Fruit fly (Drosophila melanogaster) whole organism, embryonic: ENCODE measurements around the gene CG33796.

ENCODE experiments used
- Blimp-1 ChIP-seq: fragments of 200-800 bp; sonication (Bioruptor generic); optimal IDR thresholded peaks from 3 replicates; lab custom pipeline; 2018; ENCODE audit warnings: missing biosample characterization, missing genetic modification characterization, mild to moderate bottlenecking, moderate library complexity, missing genetic modification reagents
- C15 ChIP-seq: fragments of 200-800 bp; sonication (Bioruptor generic); IDR thresholded peaks from 3 replicates; pipeline ENCODE4 v1.3.6; 2022; ENCODE audit warnings: missing biosample characterization, missing genetic modification characterization
- CG10267 ChIP-seq: fragments of 200-800 bp; sonication (Bioruptor generic); optimal IDR thresholded peaks from 2 replicates; lab custom pipeline; 2018; ENCODE audit warnings: missing biosample characterization, mild to moderate bottlenecking, missing genetic modification characterization, moderate library complexity
- CG10959 ChIP-seq: fragments of 200-800 bp; sonication (Bioruptor generic); IDR thresholded peaks from 2 replicates; pipeline ENCODE4 v1.3.6; 2022; ENCODE audit warnings: missing biosample characterization, missing genetic modification characterization
- CG11398 ChIP-seq: fragments of 200-800 bp; sonication (Bioruptor generic); optimal IDR thresholded peaks from 2 replicates; lab custom pipeline; 2016; ENCODE audit warnings: missing biosample characterization, missing genetic modification characterization
- CG11456 ChIP-seq: fragments of 200-800 bp; sonication (Bioruptor generic); IDR thresholded peaks from 3 replicates; pipeline ENCODE4 v1.3.6; 2022; ENCODE audit warnings: missing biosample characterization, missing genetic modification characterization
- CG12071 ChIP-seq: fragments of 200-800 bp; sonication (Bioruptor generic); optimal IDR thresholded peaks from 3 replicates; lab custom pipeline; 2018; ENCODE audit warnings: missing biosample characterization, mild to moderate bottlenecking, missing genetic modification characterization
- CG12104 ChIP-seq: fragments of 200-800 bp; sonication (Bioruptor generic); optimal IDR thresholded peaks from 3 replicates; lab custom pipeline; 2016; ENCODE audit warnings: missing biosample characterization, missing genetic modification characterization
- CG12155 ChIP-seq: fragments of 200-800 bp; sonication (Bioruptor generic); optimal IDR thresholded peaks from 3 replicates; lab custom pipeline; 2016; ENCODE audit warnings: missing biosample characterization, missing genetic modification characterization
- CG12299 ChIP-seq: fragments of 200-800 bp; sonication (Bioruptor generic); optimal IDR thresholded peaks from 2 replicates; lab custom pipeline; 2018; ENCODE audit warnings: missing biosample characterization, mild to moderate bottlenecking, missing genetic modification characterization
- CG14667 ChIP-seq: fragments of 200-800 bp; sonication (Bioruptor generic); IDR thresholded peaks from 2 replicates; pipeline ENCODE4 v1.3.6; 2022; ENCODE audit warnings: missing biosample characterization, missing genetic modification characterization
- CG18476 ChIP-seq: fragments of 200-800 bp; sonication (Bioruptor generic); optimal IDR thresholded peaks from 2 replicates; lab custom pipeline; 2016; ENCODE audit warnings: missing biosample characterization, mild to moderate bottlenecking, missing genetic modification characterization
- CG34376 ChIP-seq: fragments of 200-800 bp; sonication (Bioruptor generic); optimal IDR thresholded peaks from 2 replicates; lab custom pipeline; 2018; ENCODE audit warnings: missing biosample characterization, mild to moderate bottlenecking, missing genetic modification characterization
- CG4404 ChIP-seq: fragments of 200-800 bp; sonication (Bioruptor generic); IDR thresholded peaks from 2 replicates; pipeline ENCODE4 v1.3.6; 2022; ENCODE audit warnings: missing biosample characterization, missing genetic modification characterization
- CG4617 ChIP-seq: fragments of 200-800 bp; sonication (Bioruptor generic); optimal IDR thresholded peaks from 3 replicates; lab custom pipeline; 2016; ENCODE audit warnings: missing biosample characterization, missing genetic modification characterization, borderline replicate concordance
- CG7963 ChIP-seq: fragments of 200-800 bp; sonication (Bioruptor generic); IDR thresholded peaks from 3 replicates; pipeline ENCODE4 v1.3.6; 2022; ENCODE audit warnings: missing biosample characterization, missing genetic modification characterization; ENCODE audit not compliant: partially characterized antibody
- CG8359 ChIP-seq: fragments of 200-800 bp; sonication (Bioruptor generic); optimal IDR thresholded peaks from 2 replicates; lab custom pipeline; 2017; ENCODE audit warnings: missing biosample characterization, mild to moderate bottlenecking, missing genetic modification characterization, borderline replicate concordance
- CG9876 ChIP-seq: fragments of 200-800 bp; sonication (Bioruptor generic); optimal IDR thresholded peaks from 2 replicates; lab custom pipeline; 2016; ENCODE audit warnings: missing biosample characterization, missing genetic modification characterization
- Dip2 ChIP-seq: fragments of 200-800 bp; sonication (Bioruptor generic); IDR thresholded peaks from 2 replicates; pipeline ENCODE4 v1.3.6; 2022; ENCODE audit warnings: missing biosample characterization, missing genetic modification characterization
- Doc2 ChIP-seq: fragments of 200-800 bp; sonication (Bioruptor generic); IDR thresholded peaks from 2 replicates; pipeline ENCODE4 v1.3.6; 2022; ENCODE audit warnings: missing biosample characterization, missing genetic modification characterization
- Doc3 ChIP-seq: fragments of 200-800 bp; sonication (Bioruptor generic); IDR thresholded peaks from 3 replicates; pipeline ENCODE4 v1.3.6; 2022; ENCODE audit warnings: missing biosample characterization, missing genetic modification characterization; ENCODE audit not compliant: partially characterized antibody
- Drgx ChIP-seq: fragments of 200-800 bp; sonication (Bioruptor generic); IDR thresholded peaks from 2 replicates; pipeline ENCODE4 v1.3.6; 2022; ENCODE audit warnings: missing biosample characterization, missing genetic modification characterization
- E2f2 ChIP-seq: fragments of 200-800 bp; sonication (Bioruptor generic); IDR thresholded peaks from 2 replicates; pipeline ENCODE4 v1.3.6; 2022; ENCODE audit warnings: missing biosample characterization, missing genetic modification characterization
- Ets65A ChIP-seq: fragments of 200-800 bp; sonication (Bioruptor generic); peaks from one replicate; lab custom pipeline; 2016; ENCODE audit warnings: missing biosample characterization, missing genetic modification characterization
- Kr ChIP-seq: fragments of 200-800 bp; sonication (Bioruptor generic); optimal IDR thresholded peaks from 2 replicates; lab custom pipeline; 2017; ENCODE audit warnings: missing biosample characterization, mild to moderate bottlenecking, missing genetic modification characterization
- Med ChIP-seq: fragments of 200-800 bp; sonication (Bioruptor generic); peaks from one replicate; lab custom pipeline; 2016; ENCODE audit warnings: missing biosample characterization, missing genetic modification characterization, mild to moderate bottlenecking, inconsistent platforms, moderate library complexity
- Side ChIP-seq: fragments of 200-800 bp; sonication (Bioruptor generic); optimal IDR thresholded peaks from 2 replicates; lab custom pipeline; 2016; ENCODE audit warnings: missing biosample characterization, missing genetic modification characterization
- Sox100B ChIP-seq: fragments of 200-800 bp; sonication (Bioruptor generic); optimal IDR thresholded peaks from 3 replicates; lab custom pipeline; 2018; ENCODE audit warnings: missing biosample characterization, mild to moderate bottlenecking, missing genetic modification characterization
- ara ChIP-seq: fragments of 200-800 bp; sonication (Bioruptor generic); IDR thresholded peaks from 2 replicates; pipeline ENCODE4 v1.3.6; 2022; ENCODE audit warnings: missing biosample characterization, missing genetic modification characterization
- bsh ChIP-seq, 2 experiments: fragments of 200-800 bp; sonication (Bioruptor generic); optimal IDR thresholded peaks; 2 replicates each; lab custom pipeline; 2017 to 2018; ENCODE audit warnings: mild to moderate bottlenecking in 2 of 2, missing biosample characterization in 2 of 2, missing genetic modification characterization in 2 of 2, moderate library complexity in 1 of 2
- cg ChIP-seq: fragments of 200-800 bp; sonication (Bioruptor generic); optimal IDR thresholded peaks from 3 replicates; lab custom pipeline; 2019; ENCODE audit warnings: missing biosample characterization, mild to moderate bottlenecking, missing genetic modification characterization, moderate library complexity
- corto ChIP-seq: fragments of 200-800 bp; sonication (Bioruptor generic); optimal IDR thresholded peaks from 2 replicates; lab custom pipeline; 2016; ENCODE audit warnings: missing biosample characterization, mild to moderate bottlenecking, missing genetic modification characterization, moderate library complexity
- croc ChIP-seq: fragments of 200-800 bp; sonication (Bioruptor generic); conservative IDR thresholded peaks from 3 replicates; pipeline ENCODE4 v1.3.6; 2022; ENCODE audit warnings: missing biosample characterization, missing genetic modification characterization
- crol ChIP-seq: fragments of 200-800 bp; sonication (Bioruptor generic); IDR thresholded peaks from 2 replicates; pipeline ENCODE4 v1.3.6; 2022; ENCODE audit warnings: missing biosample characterization, missing genetic modification characterization
- gsb-n ChIP-seq: fragments of 200-800 bp; sonication (Bioruptor generic); optimal IDR thresholded peaks from 3 replicates; lab custom pipeline; 2018; ENCODE audit warnings: missing biosample characterization, mild to moderate bottlenecking, missing genetic modification characterization
- insv ChIP-seq, 2 experiments: fragments of 200-800 bp; sonication (Bioruptor generic); optimal IDR thresholded peaks; 3 replicates each; lab custom pipeline; 2016 to 2018; ENCODE audit warnings: missing biosample characterization in 2 of 2, missing genetic modification characterization in 2 of 2
- jigr1 ChIP-seq: fragments of 200-800 bp; sonication (Bioruptor generic); IDR thresholded peaks from 3 replicates; pipeline ENCODE4 v1.3.6; 2022; ENCODE audit warnings: missing biosample characterization, missing genetic modification characterization
- lbe ChIP-seq: fragments of 200-800 bp; sonication (Bioruptor generic); optimal IDR thresholded peaks from 2 replicates; lab custom pipeline; 2016; ENCODE audit warnings: missing biosample characterization, mild to moderate bottlenecking, missing genetic modification characterization
- maf-S ChIP-seq: fragments of 200-800 bp; sonication (Bioruptor generic); optimal IDR thresholded peaks from 2 replicates; lab custom pipeline; 2016; ENCODE audit warnings: missing biosample characterization, missing genetic modification characterization
- nom ChIP-seq: fragments of 200-800 bp; sonication (Bioruptor generic); optimal IDR thresholded peaks from 2 replicates; lab custom pipeline; 2017; ENCODE audit warnings: missing biosample characterization, missing genetic modification characterization, mild to moderate bottlenecking, moderate library complexity, missing genetic modification reagents
- pfk ChIP-seq: fragments of 200-800 bp; sonication (Bioruptor generic); optimal IDR thresholded peaks from 2 replicates; lab custom pipeline; 2018; ENCODE audit warnings: missing biosample characterization, mild to moderate bottlenecking, missing genetic modification characterization, moderate library complexity
- pros ChIP-seq: fragments of 200-800 bp; sonication (Bioruptor generic); optimal IDR thresholded peaks from 3 replicates; lab custom pipeline; 2019; ENCODE audit warnings: missing biosample characterization, mild to moderate bottlenecking, missing genetic modification characterization, moderate library complexity
- shn ChIP-seq: fragments of 200-800 bp; sonication (Bioruptor generic); optimal IDR thresholded peaks from 3 replicates; lab custom pipeline; 2016; ENCODE audit warnings: missing biosample characterization, missing genetic modification characterization
- stwl ChIP-seq: fragments of 200-800 bp; sonication (Bioruptor generic); optimal IDR thresholded peaks from 3 replicates; lab custom pipeline; 2018; ENCODE audit warnings: missing biosample characterization, mild to moderate bottlenecking, missing genetic modification characterization, moderate library complexity
- tgo ChIP-seq: fragments of 200-800 bp; sonication (Bioruptor generic); IDR thresholded peaks from 3 replicates; pipeline ENCODE4 v1.3.6; 2022; ENCODE audit warnings: missing biosample characterization, missing genetic modification characterization
- trem ChIP-seq: fragments of 200-800 bp; optimal IDR thresholded peaks from 3 replicates; lab custom pipeline; 2019; ENCODE audit warnings: missing biosample characterization, mild to moderate bottlenecking, missing genetic modification characterization, moderate library complexity

The CG33796 gene

dm6 chr3L:16175628-16176263, 5.8 kb upstream of the CG33796 start:
- TF ChIP-seq Drgx: peak; percentile 51
- TF ChIP-seq C15 (GFP tag; lab: Robert Waterston, UW): no peak
- TF ChIP-seq lbe: peak; percentile 59
- TF ChIP-seq gsb-n (tag; lab: Kevin White, UChicago): no peak
- TF ChIP-seq Ets65A (GFP tag; lab: Kevin White, UChicago): no peak
- TF ChIP-seq CG4404 (GFP tag; lab: Robert Waterston, UW): no peak
- TF ChIP-seq CG12299 (tag; lab: Kevin White, UChicago): no peak
- peak; percentile 83 for TF ChIP-seq corto
- TF ChIP-seq bsh (GFP tag; optimal IDR thresholded peaks at IDR 0.05; lab: Kevin White, UChicago): peak in 1 of 2 experiments; percentile 49
- 0 out of 3 replicates have a peak, but pooled peaks have one; percentile 32 for TF ChIP-seq CG11456 (GFP tag; lab: Robert Waterston, UW)
- TF ChIP-seq pros (GFP tag; lab: Kevin White, UChicago): no peak
- TF ChIP-seq CG11398 (GFP tag; lab: Kevin White, UChicago): no peak
- TF ChIP-seq Side (GFP tag; lab: Kevin White, UChicago): no peak
- TF ChIP-seq CG8359: no peak
- TF ChIP-seq CG9876 (GFP tag; lab: Kevin White, UChicago): no peak
- 0 out of 2 replicates have a peak, but pooled peaks have one; percentile 14 for TF ChIP-seq CG14667
- TF ChIP-seq E2f2 (GFP tag; lab: Robert Waterston, UW): no peak
- peak; percentile 64 for TF ChIP-seq crol (GFP tag; lab: Robert Waterston, UW)
- no peak for TF ChIP-seq insv (GFP tag; optimal IDR thresholded peaks at IDR 0.05; lab: Kevin White, UChicago)
- no peak for TF ChIP-seq Dip2 (GFP tag; lab: Robert Waterston, UW)
- TF ChIP-seq stwl (tag; lab: Kevin White, UChicago): no peak
- peak; percentile 72 for TF ChIP-seq nom (GFP tag; lab: Kevin White, UChicago)
- TF ChIP-seq CG12071 (GFP tag; lab: Kevin White, UChicago): no peak
- TF ChIP-seq Blimp-1 (GFP tag; lab: Kevin White, UChicago): no peak
- no peak for TF ChIP-seq CG12155
- TF ChIP-seq tgo (GFP tag; lab: Robert Waterston, UW): no peak

dm6 chr3L:16174778-16175177, 4.9 kb upstream of the CG33796 start:
- TF ChIP-seq croc (GFP tag; lab: Robert Waterston, UW): no peak
- TF ChIP-seq nom (GFP tag; lab: Kevin White, UChicago): peak; percentile 45
- TF ChIP-seq shn (GFP tag; lab: Kevin White, UChicago): no peak

- TF ChIP-seq CG4617 (GFP tag; lab: Kevin White, UChicago): no peak
- no peak for TF ChIP-seq CG10267 (tag; lab: Kevin White, UChicago)
- peak; percentile 53 for TF ChIP-seq cg (GFP tag; lab: Kevin White, UChicago)
- TF ChIP-seq pfk (GFP tag; lab: Kevin White, UChicago): no peak
- no peak for TF ChIP-seq ara (GFP tag; lab: Robert Waterston, UW)
- no peak for TF ChIP-seq Kr
- no peak for TF ChIP-seq maf-S
- no peak for TF ChIP-seq CG12104 (GFP tag; lab: Kevin White, UChicago)
- TF ChIP-seq Doc3 (GFP tag; lab: Robert Waterston, UW): 0 out of 3 replicates have a peak, but pooled peaks have one; percentile 11
- TF ChIP-seq CG14667: no peak
- TF ChIP-seq trem (tag; lab: Kevin White, UChicago): no peak
- no peak for TF ChIP-seq CG34376 (GFP tag; lab: Kevin White, UChicago)
- no peak for TF ChIP-seq CG7963 (GFP tag; lab: Robert Waterston, UW)
- no peak for TF ChIP-seq Sox100B (GFP tag; lab: Kevin White, UChicago)
- TF ChIP-seq jigr1 (GFP tag; lab: Robert Waterston, UW): no peak
- TF ChIP-seq CG18476 (GFP tag; lab: Kevin White, UChicago): no peak
- no peak for TF ChIP-seq CG10959 (GFP tag; lab: Robert Waterston, UW)
- TF ChIP-seq Med (GFP tag; lab: Kevin White, UChicago): no peak
- TF ChIP-seq Doc2 (GFP tag; lab: Robert Waterston, UW): 0 out of 2 replicates have a peak, but pooled peaks have one; percentile 27
These were observed 4.1 kb upstream of the CG33796 start for dm6 chr3L:16173818-16174601.
